Worm (Caenorhabditis elegans) whole organism, mixed stage, embryonic: ENCODE results near the gene abi-1.

ENCODE experiments used
- blmp-1 ChIP-seq: fragments of 150-350 bp; optimal IDR thresholded peaks from 2 replicates; lab custom pipeline; 2014; ENCODE audit warnings: missing biosample characterization, missing genetic modification characterization
- elt-3 ChIP-seq: fragments of 150-350 bp; optimal IDR thresholded peaks from 2 replicates; lab custom pipeline; 2014; ENCODE audit warnings: missing biosample characterization, missing genetic modification characterization
- nhr-2 ChIP-seq: fragments of 150-350 bp; optimal IDR thresholded peaks from 2 replicates; lab custom pipeline; 2014; ENCODE audit warnings: missing biosample characterization, missing genetic modification characterization
- zip-8 ChIP-seq: fragments of 150-350 bp; optimal IDR thresholded peaks from 2 replicates; lab custom pipeline; 2014; ENCODE audit warnings: missing biosample characterization, missing genetic modification characterization

DNA sequence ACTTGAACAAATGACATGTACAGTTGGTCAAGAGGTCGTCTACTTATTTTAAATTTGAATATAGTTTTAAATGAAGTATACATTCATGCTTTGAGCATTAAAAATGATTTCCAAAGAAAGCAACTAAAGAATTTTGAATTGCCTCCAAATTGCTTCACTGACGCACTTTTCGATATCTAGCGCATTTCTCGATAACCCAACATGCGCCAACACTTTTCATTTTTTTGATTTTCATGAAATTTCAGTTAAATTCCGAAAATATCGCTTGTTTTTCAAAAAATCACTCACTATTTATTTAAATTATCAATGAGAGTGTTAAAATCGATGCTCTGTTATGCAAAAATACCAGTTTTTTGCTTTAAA is 27.3 kb upstream of the abi-1 start:
- TF ChIP-seq zip-8 (no peak), elt-3 (tag; lab: Kevin White, UChicago) (no peak), blmp-1 (tag; lab: Kevin White, UChicago) (no peak), nhr-2 (tag; lab: Kevin White, UChicago) (no peak)
